Worm (Caenorhabditis elegans) whole organism, midembryonic: Measurements from ENCODE around the gene abu-5.
"Not testable (repeated sequence)": the region's sequence is repeated elsewhere in the genome, so short reads cannot be mapped to it uniquely, and the experiment has no call there.

ENCODE experiments used
- T22C8.4 ChIP-seq: fragments of 200-800 bp; sonication (Bioruptor generic); IDR thresholded peaks from 2 replicates; pipeline ENCODE4 v1.3.6; 2022; ENCODE audit warnings: missing genetic modification characterization, missing compliant biosample characterization
- cog-1 ChIP-seq: sonication (generic microtip); optimal IDR thresholded peaks from 2 replicates; lab custom pipeline; 2016; ENCODE audit warnings: missing genetic modification characterization, missing compliant biosample characterization
- flt-1 ChIP-seq: fragments of 200-800 bp; sonication (Bioruptor generic); IDR thresholded peaks from 2 replicates; pipeline ENCODE4 v1.3.6; 2022; ENCODE audit warnings: missing genetic modification characterization, missing compliant biosample characterization
- klf-2 ChIP-seq: fragments of 200-800 bp; sonication (Bioruptor generic); conservative IDR thresholded peaks from 2 replicates; pipeline ENCODE4 v1.3.6; 2022; ENCODE audit warnings: missing genetic modification reagents, missing genetic modification characterization, missing compliant biosample characterization
- med-1 ChIP-seq: sonication (generic microtip); optimal IDR thresholded peaks from 2 replicates; lab custom pipeline; 2017; ENCODE audit warnings: missing genetic modification characterization, mild to moderate bottlenecking, missing compliant biosample characterization, antibody characterized with exemption, missing genetic modification reagents; ENCODE audit not compliant: insufficient read depth
- ref-1 ChIP-seq: fragments of 200-800 bp; sonication (Bioruptor generic); conservative IDR thresholded peaks from 2 replicates; pipeline ENCODE4 v1.3.6; 2022; ENCODE audit warnings: missing genetic modification reagents, missing genetic modification characterization, missing compliant biosample characterization
- tab-1 ChIP-seq: fragments of 200-800 bp; sonication (Bioruptor generic); IDR thresholded peaks from 2 replicates; pipeline ENCODE4 v1.3.6; 2022; ENCODE audit warnings: missing genetic modification characterization, missing compliant biosample characterization
- ztf-23 ChIP-seq: fragments of 200-800 bp; sonication (Bioruptor generic); IDR thresholded peaks from 2 replicates; pipeline ENCODE4 v1.3.6; 2022; ENCODE audit warnings: missing genetic modification reagents, missing genetic modification characterization, missing compliant biosample characterization
- ztf-29 ChIP-seq: fragments of 200-800 bp; sonication (Bioruptor generic); IDR thresholded peaks from 2 replicates; pipeline ENCODE4 v1.3.6; 2022; ENCODE audit warnings: missing genetic modification reagents, missing genetic modification characterization, missing compliant biosample characterization

Gene abu-5

DNA sequence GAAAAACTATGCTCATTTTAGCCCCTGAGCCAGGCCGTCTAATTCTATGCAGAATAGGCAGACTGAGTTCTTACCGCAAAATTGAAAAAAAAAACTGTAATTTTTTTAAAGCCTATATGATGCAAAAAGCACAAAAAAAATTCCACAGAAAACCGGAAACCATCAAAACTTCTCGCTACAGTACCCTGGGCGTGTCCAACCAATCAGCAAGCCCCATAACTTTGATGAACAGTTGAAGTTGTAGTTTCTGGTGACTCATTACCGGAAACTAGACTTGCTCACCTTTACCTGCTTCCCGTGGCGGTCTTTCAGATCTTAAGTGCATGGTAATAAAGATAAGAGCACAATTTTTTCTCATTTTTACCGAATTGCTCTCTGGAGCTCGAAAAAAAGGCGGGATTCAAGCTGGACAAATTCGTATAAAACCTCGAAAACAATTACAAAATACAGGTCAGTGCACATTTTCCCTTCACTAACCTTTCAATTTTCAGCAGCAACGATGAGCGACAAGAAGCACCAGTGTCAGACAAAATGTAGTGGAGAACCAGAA lies 43.8 kb downstream of the abu-5 start, which contains the start of gene Y105C5A.1274:
Y105C5A.1274 (plus strand) TSS at position 500 of the 550 bp plus-strand sequence.
- TF ChIP-seq klf-2 (GFP tag; lab: Robert Waterston, UW); T22C8.4; tab-1: not testable (repeated sequence)

DNA sequence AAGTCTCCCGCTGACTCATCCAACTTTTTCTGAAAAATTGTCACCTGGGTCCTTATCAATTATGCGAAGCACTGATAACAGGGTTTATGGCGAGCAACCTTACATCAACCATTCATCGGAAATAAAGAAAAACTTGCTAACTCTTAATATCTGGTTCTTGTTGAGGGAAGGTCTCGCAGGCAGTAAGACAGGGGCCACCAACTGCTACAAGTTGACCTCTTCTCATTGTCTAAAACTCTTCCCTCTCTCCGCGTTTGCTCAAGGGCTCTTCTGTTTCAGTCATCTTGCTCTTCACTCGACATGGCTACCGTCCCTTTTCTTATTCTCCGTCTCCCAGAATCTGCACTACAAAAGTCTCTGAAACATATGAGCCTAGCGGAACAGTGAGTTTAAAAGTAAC lies 45.0 kb downstream of the abu-5 start, which contains the start of gene Y105C5A.10:
Y105C5A.10 (plus strand) TSS at position 301 of the 400 bp plus-strand sequence.
- not testable (repeated sequence) for TF ChIP-seq ztf-29 (GFP tag; lab: Robert Waterston, UW); T22C8.4; med-1 (GFP tag; lab: Kevin White, UChicago)

DNA sequence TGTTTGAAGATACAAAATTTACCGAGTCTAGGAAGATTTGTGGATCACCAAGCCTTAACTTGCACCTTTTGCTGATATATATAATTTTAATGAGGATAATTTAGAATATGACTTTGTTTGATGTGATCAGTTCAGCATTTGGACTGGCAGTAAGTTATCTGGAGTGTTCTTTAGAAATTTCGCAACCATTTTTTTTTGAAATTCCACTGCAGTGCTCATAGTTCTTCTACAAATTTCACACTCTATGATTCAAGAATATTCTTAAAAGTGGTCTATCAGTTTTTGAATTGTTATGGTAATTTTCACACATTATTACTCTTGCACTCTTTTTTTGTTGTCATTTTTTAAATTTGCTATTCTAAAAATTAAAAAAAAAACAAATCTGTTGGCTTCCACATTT lies 48.7 kb downstream of the abu-5 start:
- TF ChIP-seq cog-1 (no peak), tab-1 (no peak), klf-2 (GFP tag; lab: Robert Waterston, UW) (no peak), flt-1 (GFP tag; lab: Robert Waterston, UW) (no peak), ztf-23 (GFP tag; lab: Robert Waterston, UW) (no peak), ztf-29 (GFP tag; lab: Robert Waterston, UW) (no peak), T22C8.4 (no peak), ref-1 (no peak), med-1 (GFP tag; lab: Kevin White, UChicago) (no peak)

DNA sequence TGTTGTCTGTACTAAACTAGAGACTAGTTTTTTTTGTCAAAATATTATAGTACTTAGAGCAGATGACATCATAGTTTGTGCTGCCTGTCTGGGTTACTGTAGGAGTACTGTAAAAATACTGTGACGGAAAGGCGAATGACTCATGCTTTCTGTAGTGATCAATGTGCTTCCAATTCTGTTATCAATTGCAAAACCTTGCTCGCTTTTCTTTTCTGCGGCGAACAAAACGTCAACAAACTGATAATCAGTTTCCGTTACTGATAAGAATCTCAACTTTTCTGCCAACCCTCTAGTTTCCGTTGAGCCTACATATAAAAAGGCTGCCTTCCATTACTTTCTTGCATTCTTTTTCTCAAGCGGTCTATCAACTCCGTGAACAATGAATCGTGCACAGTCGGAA lies 50.4 kb downstream of the abu-5 start, which contains the start of gene Y105C5A.13:
Y105C5A.13 (plus strand) TSS at position 380 of the 400 bp plus-strand sequence.
- TF ChIP-seq klf-2 (GFP tag; lab: Robert Waterston, UW), result no peak
- no peak for TF ChIP-seq ztf-23 (GFP tag; lab: Robert Waterston, UW)
- no peak for TF ChIP-seq tab-1
- TF ChIP-seq ztf-29 (GFP tag; lab: Robert Waterston, UW), result no peak
- no peak for TF ChIP-seq med-1 (GFP tag; lab: Kevin White, UChicago)
- TF ChIP-seq cog-1, result no peak
- TF ChIP-seq T22C8.4, result no peak
- no peak for TF ChIP-seq ref-1
- no peak for TF ChIP-seq flt-1 (GFP tag; lab: Robert Waterston, UW)
